Worm (Caenorhabditis elegans) whole organism, L4 larva: ENCODE results near the gene C45G9.11.

Experiments
- F44E2.7 ChIP-seq: fragments of 200-800 bp; sonication (Bioruptor generic); IDR thresholded peaks from 2 replicates; pipeline ENCODE4 v2.1.2; 2022; ENCODE audit warnings: missing genetic modification characterization, missing compliant biosample characterization
- F49E8.2 ChIP-seq: sonication (generic microtip); optimal IDR thresholded peaks from 2 replicates; lab custom pipeline; 2016; ENCODE audit warnings: missing compliant biosample characterization, mild to moderate bottlenecking, missing genetic modification characterization, borderline replicate concordance
- T26A8.4 ChIP-seq: fragments of 200-800 bp; sonication (Bioruptor generic); IDR thresholded peaks from 2 replicates; pipeline ENCODE4 v1.3.6; 2022; ENCODE audit warnings: missing genetic modification characterization, missing compliant biosample characterization
- Y105C5A.15 ChIP-seq: fragments of 200-800 bp; sonication (Bioruptor generic); IDR thresholded peaks from 2 replicates; pipeline ENCODE4 v1.3.6; 2022; ENCODE audit warnings: missing genetic modification characterization, missing compliant biosample characterization
- Y5F2A.4 ChIP-seq: fragments of 200-800 bp; sonication (Bioruptor generic); optimal IDR thresholded peaks from 2 replicates; lab custom pipeline; 2018; ENCODE audit warnings: mild to moderate bottlenecking, missing genetic modification characterization, missing compliant biosample characterization
- Y75B8A.6 ChIP-seq: fragments of 200-800 bp; sonication (Bioruptor generic); IDR thresholded peaks from 2 replicates; pipeline ENCODE4 v1.3.6; 2022; ENCODE audit warnings: missing genetic modification reagents, missing genetic modification characterization, missing compliant biosample characterization
- aha-1 ChIP-seq: fragments of 150-350 bp; peaks from one replicate; lab custom pipeline; 2014; ENCODE audit warnings: missing biosample characterization, missing genetic modification characterization
- ama-1 ChIP-seq: fragments of 150-350 bp; optimal IDR thresholded peaks from 2 replicates; lab custom pipeline; 2014; ENCODE audit warnings: inconsistent platforms, mixed read lengths
- ceh-28 ChIP-seq: fragments of 150-350 bp; optimal IDR thresholded peaks from 2 replicates; lab custom pipeline; 2014; ENCODE audit warnings: missing biosample characterization, missing genetic modification reagents, missing genetic modification characterization
- ceh-32 ChIP-seq: sonication (generic microtip); optimal IDR thresholded peaks from 2 replicates; lab custom pipeline; 2016; ENCODE audit warnings: mild to moderate bottlenecking, missing genetic modification characterization, missing compliant biosample characterization; ENCODE audit not compliant: poor library complexity
- ceh-82 ChIP-seq: sonication (generic microtip); optimal IDR thresholded peaks from 2 replicates; lab custom pipeline; 2017; ENCODE audit warnings: missing biosample characterization, missing genetic modification characterization
- ces-1 ChIP-seq: fragments of 150-350 bp; sonication (generic microtip); optimal IDR thresholded peaks from 4 replicates; lab custom pipeline; 2014; ENCODE audit warnings: missing biosample characterization, missing genetic modification reagents, missing genetic modification characterization
- cey-2 ChIP-seq: sonication (generic microtip); optimal IDR thresholded peaks from 3 replicates; lab custom pipeline; 2017; ENCODE audit warnings: missing genetic modification characterization, mild to moderate bottlenecking, missing compliant biosample characterization, antibody characterized with exemption, borderline replicate concordance; ENCODE audit not compliant: insufficient read depth
- daf-8 ChIP-seq: fragments of 200-800 bp; sonication (Bioruptor generic); IDR thresholded peaks from 2 replicates; pipeline ENCODE4 v1.3.6; 2022; ENCODE audit warnings: missing genetic modification characterization, missing compliant biosample characterization
- dmd-9 ChIP-seq: fragments of 200-800 bp; sonication (Bioruptor generic); IDR thresholded peaks from 2 replicates; pipeline ENCODE4 v1.3.6; 2022; ENCODE audit warnings: missing genetic modification reagents, missing genetic modification characterization, missing compliant biosample characterization
- dpl-1 ChIP-seq: fragments of 150-350 bp; optimal IDR thresholded peaks from 2 replicates; lab custom pipeline; 2014; ENCODE audit warnings: missing biosample characterization, missing genetic modification reagents, missing genetic modification characterization
- dve-1 ChIP-seq: sonication (generic microtip); optimal IDR thresholded peaks from 2 replicates; lab custom pipeline; 2017; ENCODE audit warnings: antibody characterized with exemption, mild to moderate bottlenecking, missing genetic modification characterization, missing compliant biosample characterization; ENCODE audit not compliant: insufficient read depth
- egl-27 ChIP-seq: sonication (generic microtip); optimal IDR thresholded peaks from 3 replicates; lab custom pipeline; 2017; ENCODE audit warnings: missing biosample characterization, missing genetic modification reagents, missing genetic modification characterization
- hif-1 ChIP-seq, 2 experiments: sonication (generic microtip); optimal IDR thresholded peaks; 2 replicates each; lab custom pipeline; 2016 to 2017; ENCODE audit warnings: missing compliant biosample characterization in 2 of 2, missing genetic modification characterization in 2 of 2, missing genetic modification reagents in 2 of 2, missing genotype in 2 of 2, mild to moderate bottlenecking in 1 of 2
- lin-1 ChIP-seq: fragments of 200-800 bp; sonication (Bioruptor generic); IDR thresholded peaks from 2 replicates; pipeline ENCODE4 v1.3.6; 2022; ENCODE audit warnings: missing genetic modification reagents, missing genetic modification characterization, missing compliant biosample characterization
- lin-13 ChIP-seq: fragments of 150-350 bp; optimal IDR thresholded peaks from 2 replicates; lab custom pipeline; 2014; ENCODE audit warnings: missing biosample characterization, missing genetic modification reagents, missing genetic modification characterization
- lin-29 ChIP-seq: fragments of 200-800 bp; sonication (Bioruptor generic); IDR thresholded peaks from 2 replicates; pipeline ENCODE4 v1.3.6; 2022; ENCODE audit warnings: missing genetic modification reagents, missing genetic modification characterization, missing compliant biosample characterization
- lin-38 ChIP-seq: fragments of 200-800 bp; sonication (Bioruptor generic); IDR thresholded peaks from 2 replicates; pipeline ENCODE4 v1.3.6; 2022; ENCODE audit warnings: missing genetic modification reagents, missing genetic modification characterization, missing compliant biosample characterization
- lin-39 ChIP-seq: fragments of 150-350 bp; optimal IDR thresholded peaks from 2 replicates; lab custom pipeline; 2014; ENCODE audit warnings: missing biosample characterization, missing genetic modification reagents, missing genetic modification characterization
- lir-3 ChIP-seq: sonication (generic microtip); optimal IDR thresholded peaks from 2 replicates; lab custom pipeline; 2016; ENCODE audit warnings: mild to moderate bottlenecking, missing genetic modification characterization, missing compliant biosample characterization
- madf-9 ChIP-seq: fragments of 200-800 bp; sonication (Bioruptor generic); conservative IDR thresholded peaks from 2 replicates; pipeline ENCODE4 v1.3.6; 2022; ENCODE audit warnings: missing genetic modification reagents, missing genetic modification characterization, missing compliant biosample characterization
- mdl-1 ChIP-seq, 2 experiments: fragments of 150-350 bp in 1 of 2; sonication (generic microtip) in 1 of 2; optimal IDR thresholded peaks; 2 replicates each; lab custom pipeline; 2014 to 2017; ENCODE audit warnings: missing biosample characterization in 2 of 2, missing genetic modification characterization in 2 of 2
- mdt-29 ChIP-seq: fragments of 200-800 bp; sonication (Bioruptor generic); IDR thresholded peaks from 2 replicates; pipeline ENCODE4 v1.3.6; 2022; ENCODE audit warnings: missing genetic modification reagents, missing genetic modification characterization, missing compliant biosample characterization
- mep-1 ChIP-seq: fragments of 150-350 bp; sonication (generic microtip); optimal IDR thresholded peaks from 3 replicates; lab custom pipeline; 2014; ENCODE audit warnings: missing biosample characterization, missing genetic modification characterization
- mes-2 ChIP-seq: sonication (generic microtip); optimal IDR thresholded peaks from 2 replicates; lab custom pipeline; 2016; ENCODE audit warnings: missing genotype, mild to moderate bottlenecking, missing genetic modification characterization, missing compliant biosample characterization; ENCODE audit not compliant: poor library complexity, severe bottlenecking
- nhr-10 ChIP-seq: fragments of 150-350 bp; optimal IDR thresholded peaks from 2 replicates; lab custom pipeline; 2014; ENCODE audit warnings: missing biosample characterization, missing genetic modification characterization
- nhr-11 ChIP-seq: fragments of 150-350 bp; optimal IDR thresholded peaks from 2 replicates; lab custom pipeline; 2014; ENCODE audit warnings: missing biosample characterization, missing genetic modification characterization
- nhr-111 ChIP-seq: fragments of 200-800 bp; sonication (Bioruptor generic); optimal IDR thresholded peaks from 2 replicates; lab custom pipeline; 2018; ENCODE audit warnings: mild to moderate bottlenecking, missing genetic modification characterization, missing compliant biosample characterization
- nhr-25 ChIP-seq: sonication (generic microtip); optimal IDR thresholded peaks from 2 replicates; lab custom pipeline; 2017; ENCODE audit warnings: missing genetic modification characterization, mild to moderate bottlenecking, missing compliant biosample characterization, antibody characterized with exemption, moderate library complexity, borderline replicate concordance; ENCODE audit not compliant: insufficient read depth
- nhr-28 ChIP-seq: fragments of 150-350 bp; optimal IDR thresholded peaks from 2 replicates; lab custom pipeline; 2014; ENCODE audit warnings: missing biosample characterization, missing genetic modification characterization
- nhr-42 ChIP-seq: fragments of 200-800 bp; sonication (Bioruptor generic); IDR thresholded peaks from 2 replicates; pipeline ENCODE4 v1.3.6; 2022; ENCODE audit warnings: missing genetic modification characterization, missing compliant biosample characterization
- nhr-6 ChIP-seq: fragments of 150-350 bp; optimal IDR thresholded peaks from 2 replicates; lab custom pipeline; 2014; ENCODE audit warnings: missing biosample characterization, missing genetic modification characterization
- nhr-77 ChIP-seq: fragments of 150-350 bp; optimal IDR thresholded peaks from 2 replicates; lab custom pipeline; 2014; ENCODE audit warnings: missing biosample characterization, missing genetic modification characterization
- pha-4 ChIP-seq, 2 experiments: fragments of 150-350 bp in 1 of 2; fragments of 200-800 bp in 1 of 2; sonication (Bioruptor generic) in 1 of 2; IDR thresholded peaks in 1 of 2; optimal IDR thresholded peaks in 1 of 2; 2 replicates each; pipeline versions ENCODE4 v1.3.6 to Lab custom; 2014 to 2022; ENCODE audit warnings: missing genetic modification characterization in 2 of 2, missing genetic modification reagents in 2 of 2, missing biosample characterization in 1 of 2, missing compliant biosample characterization in 1 of 2
- pqm-1 ChIP-seq: sonication (generic microtip); optimal IDR thresholded peaks from 2 replicates; lab custom pipeline; 2017; ENCODE audit warnings: missing biosample characterization, missing genetic modification characterization
- snpc-1.2 ChIP-seq: fragments of 200-800 bp; sonication (Bioruptor generic); IDR thresholded peaks from 2 replicates; pipeline ENCODE4 v1.3.6; 2022; ENCODE audit warnings: missing genetic modification reagents, missing genetic modification characterization, missing compliant biosample characterization
- tra-1 ChIP-seq: fragments of 200-800 bp; sonication (Bioruptor generic); IDR thresholded peaks from 2 replicates; pipeline ENCODE4 v1.3.6; 2022; ENCODE audit warnings: missing genetic modification reagents, missing genetic modification characterization, missing compliant biosample characterization
- unc-130 ChIP-seq: sonication (generic microtip); optimal IDR thresholded peaks from 2 replicates; lab custom pipeline; 2016; ENCODE audit warnings: missing genetic modification reagents, missing genetic modification characterization, missing compliant biosample characterization
- unc-39 ChIP-seq: sonication (generic microtip); optimal IDR thresholded peaks from 2 replicates; lab custom pipeline; 2017; ENCODE audit warnings: missing biosample characterization, missing genetic modification characterization
- zfp-3 ChIP-seq: fragments of 200-800 bp; sonication (Bioruptor generic); conservative IDR thresholded peaks from 2 replicates; pipeline ENCODE4 v1.3.6; 2022; ENCODE audit warnings: missing genetic modification reagents, missing genetic modification characterization, missing compliant biosample characterization
- zip-11 ChIP-seq: fragments of 200-800 bp; sonication (Bioruptor generic); IDR thresholded peaks from 2 replicates; pipeline ENCODE4 v1.3.6; 2022; ENCODE audit warnings: missing genetic modification characterization, missing compliant biosample characterization
- zip-2 ChIP-seq: fragments of 150-350 bp; optimal IDR thresholded peaks from 2 replicates; lab custom pipeline; 2014; ENCODE audit warnings: missing biosample characterization, missing genetic modification characterization
- ztf-7 ChIP-seq: fragments of 150-350 bp; optimal IDR thresholded peaks from 2 replicates; lab custom pipeline; 2014; ENCODE audit warnings: missing biosample characterization, missing genetic modification characterization

The C45G9.11 gene

ce11 chrIII:5080700-5081572, 12.4 kb upstream of the C45G9.11 start (continued):
- TF ChIP-seq F49E8.2 (tag; lab: Kevin White, UChicago): peak; percentile 93
- TF ChIP-seq Y75B8A.6 (GFP tag; lab: Robert Waterston, UW): peak; percentile 94
- TF ChIP-seq dmd-9 (GFP tag; lab: Robert Waterston, UW): peak; percentile 80
- TF ChIP-seq ama-1 (lab: Kevin White, UChicago): peak; percentile 41
- peak; percentile 46 for TF ChIP-seq nhr-6
- peak; percentile 46 for TF ChIP-seq unc-130 (GFP tag; lab: Kevin White, UChicago)
- TF ChIP-seq mes-2 (tag; lab: Kevin White, UChicago): peak; percentile 93
- TF ChIP-seq nhr-28 (tag; lab: Kevin White, UChicago): peak; percentile 70
- peak; percentile 72; the same call in 1 of the 2 replicates for TF ChIP-seq Y105C5A.15 (GFP tag; lab: Robert Waterston, UW)
- peak; percentile 84; the same call in 1 of the 2 replicates for TF ChIP-seq mdt-29 (GFP tag; lab: Robert Waterston, UW)
- no peak for TF ChIP-seq lin-39 (tag; lab: Kevin White, UChicago)
- TF ChIP-seq madf-9 (GFP tag; lab: Robert Waterston, UW): peak; percentile 84
- TF ChIP-seq zip-11: 0 out of 2 replicates have a peak, but pooled peaks have one; percentile 28
- peak; percentile 30 for TF ChIP-seq zip-2 (tag; lab: Kevin White, UChicago)
- TF ChIP-seq lin-1 (GFP tag; lab: Robert Waterston, UW): peak; percentile 73; the same call in 1 of the 2 replicates
- peak; percentile 86 for TF ChIP-seq mep-1 (tag; lab: Kevin White, UChicago)
- TF ChIP-seq nhr-42: peak; percentile 93
- peak; percentile 84 for TF ChIP-seq dve-1 (tag; lab: Kevin White, UChicago)
- TF ChIP-seq tra-1 (GFP tag; lab: Robert Waterston, UW): peak; percentile 59
- TF ChIP-seq nhr-111 (GFP tag; lab: Kevin White, UChicago): peak; percentile 81
- TF ChIP-seq F44E2.7 (GFP tag; lab: Robert Waterston, UW): 0 out of 2 replicates have a peak, but pooled peaks have one; percentile 75
- no peak for TF ChIP-seq ceh-28 (tag; lab: Kevin White, UChicago)
- peak; percentile 60 for TF ChIP-seq lin-13 (GFP tag; lab: Kevin White, UChicago)
- no peak for TF ChIP-seq unc-39 (tag; lab: Kevin White, UChicago)
- peak; percentile 5 to 96 for TF ChIP-seq hif-1 (tag; optimal IDR thresholded peaks at IDR 0.05; lab: Kevin White, UChicago)
- TF ChIP-seq ztf-7 (tag; lab: Kevin White, UChicago): peak; percentile 85
- peak; percentile 60 for TF ChIP-seq ceh-32 (tag; lab: Kevin White, UChicago)
- peak; percentile 86 for TF ChIP-seq snpc-1.2 (GFP tag; lab: Robert Waterston, UW)
- TF ChIP-seq daf-8 (GFP tag; lab: Robert Waterston, UW): peak; percentile 76; the same call in 1 of the 2 replicates
- TF ChIP-seq nhr-25 (tag; lab: Kevin White, UChicago): peak; percentile 61
- peak in 1 of 2 experiments; percentile 5 for TF ChIP-seq mdl-1 (tag; optimal IDR thresholded peaks at IDR 0.05; lab: Kevin White, UChicago)
- peak; percentile 86 for TF ChIP-seq zfp-3 (GFP tag; lab: Robert Waterston, UW)
- TF ChIP-seq pqm-1: no peak
- TF ChIP-seq dpl-1: peak; percentile 47
- peak; percentile 82 for TF ChIP-seq lir-3 (tag; lab: Kevin White, UChicago)
- TF ChIP-seq nhr-10: no peak
- TF ChIP-seq ceh-82 (tag; lab: Kevin White, UChicago): no peak
- no peak for TF ChIP-seq egl-27 (tag; lab: Kevin White, UChicago)
- TF ChIP-seq Y5F2A.4 (GFP tag; lab: Kevin White, UChicago): peak; percentile 84
- peak; percentile 94 for TF ChIP-seq aha-1 (tag; lab: Kevin White, UChicago)
- TF ChIP-seq ces-1 (GFP tag; lab: Kevin White, UChicago): no peak
- peak; percentile 95 for TF ChIP-seq T26A8.4 (GFP tag; lab: Robert Waterston, UW)
- no peak for TF ChIP-seq nhr-77
- TF ChIP-seq lin-29: peak; percentile 49; the same call in 1 of the 2 replicates
- no peak for TF ChIP-seq cey-2 (tag; lab: Kevin White, UChicago)
- no peak for TF ChIP-seq nhr-11 (tag; lab: Kevin White, UChicago)
- TF ChIP-seq pha-4 (GFP tag; IDR thresholded peaks at IDR 0.05; lab: Robert Waterston, UW): peak; percentile 92
- TF ChIP-seq pha-4 (tag; optimal IDR thresholded peaks at IDR 0.05; lab: Kevin White, UChicago): no peak
- TF ChIP-seq lin-38 (GFP tag; lab: Robert Waterston, UW): peak; percentile 90
